Fruit fly (Drosophila melanogaster) whole organism, embryonic: ENCODE results near the gene ppk15.

ENCODE experiments used
- Awh ChIP-seq: fragments of 200-800 bp; sonication (Bioruptor generic); IDR thresholded peaks from 2 replicates; pipeline ENCODE4, ENCODE4 v1.3.6; 2022; ENCODE audit warnings: missing biosample characterization, missing genetic modification characterization
- CG12219 ChIP-seq: fragments of 200-800 bp; sonication (Bioruptor generic); optimal IDR thresholded peaks from 3 replicates; lab custom pipeline; 2018; ENCODE audit warnings: missing biosample characterization, mild to moderate bottlenecking, missing genetic modification characterization
- CG12391 ChIP-seq: fragments of 200-800 bp; sonication (Bioruptor generic); optimal IDR thresholded peaks from 3 replicates; lab custom pipeline; 2018; ENCODE audit warnings: missing biosample characterization, mild to moderate bottlenecking, missing genetic modification characterization, moderate library complexity
- CG13296 ChIP-seq: fragments of 200-800 bp; sonication (Bioruptor generic); optimal IDR thresholded peaks from 3 replicates; lab custom pipeline; 2018; ENCODE audit warnings: missing biosample characterization, mild to moderate bottlenecking, missing genetic modification characterization
- CG16779 ChIP-seq: fragments of 200-800 bp; sonication (Bioruptor generic); IDR thresholded peaks from 2 replicates; pipeline ENCODE4 v1.3.6; 2022; ENCODE audit warnings: missing biosample characterization, missing genetic modification characterization
- CG17361 ChIP-seq: fragments of 200-800 bp; sonication (Bioruptor generic); IDR thresholded peaks from 3 replicates; pipeline ENCODE4 v1.3.6; 2022; ENCODE audit warnings: missing biosample characterization, missing genetic modification characterization
- CG18476 ChIP-seq: fragments of 200-800 bp; sonication (Bioruptor generic); optimal IDR thresholded peaks from 2 replicates; lab custom pipeline; 2016; ENCODE audit warnings: missing biosample characterization, mild to moderate bottlenecking, missing genetic modification characterization
- CG31441 ChIP-seq: fragments of 200-800 bp; sonication (Bioruptor generic); IDR thresholded peaks from 2 replicates; pipeline ENCODE4 v1.3.6; 2022; ENCODE audit warnings: missing biosample characterization, missing genetic modification characterization
- CG3281 ChIP-seq: fragments of 200-800 bp; sonication (Bioruptor generic); optimal IDR thresholded peaks from 3 replicates; lab custom pipeline; 2017; ENCODE audit warnings: missing biosample characterization, mild to moderate bottlenecking, missing genetic modification characterization
- CG7839 ChIP-seq: fragments of 200-800 bp; sonication (Bioruptor generic); optimal IDR thresholded peaks from 3 replicates; lab custom pipeline; 2018; ENCODE audit warnings: missing biosample characterization, mild to moderate bottlenecking, missing genetic modification characterization, moderate library complexity
- Dbx ChIP-seq: fragments of 200-800 bp; sonication (Bioruptor generic); IDR thresholded peaks from 3 replicates; pipeline ENCODE4 v1.3.6; 2022; ENCODE audit warnings: missing biosample characterization, missing genetic modification characterization
- Dref ChIP-seq: fragments of 200-800 bp; sonication (Bioruptor generic); IDR thresholded peaks from 2 replicates; pipeline ENCODE4 v1.3.6; 2022; ENCODE audit warnings: missing biosample characterization, missing genetic modification characterization
- E2f1 ChIP-seq: fragments of 200-800 bp; sonication (Bioruptor generic); IDR thresholded peaks from 2 replicates; pipeline ENCODE4 v1.3.6; 2022; ENCODE audit warnings: missing biosample characterization, missing genetic modification characterization
- E2f2 ChIP-seq: fragments of 200-800 bp; sonication (Bioruptor generic); IDR thresholded peaks from 2 replicates; pipeline ENCODE4 v1.3.6; 2022; ENCODE audit warnings: missing biosample characterization, missing genetic modification characterization
- H2.0 ChIP-seq: fragments of 200-800 bp; sonication (Bioruptor generic); IDR thresholded peaks from 2 replicates; pipeline ENCODE4 v1.3.6; 2022; ENCODE audit warnings: missing biosample characterization, missing genetic modification characterization
- HLH3B ChIP-seq: fragments of 200-800 bp; sonication (Bioruptor generic); IDR thresholded peaks from 2 replicates; pipeline ENCODE4 v1.3.6; 2022; ENCODE audit warnings: missing biosample characterization, missing genetic modification characterization
- Hsf ChIP-seq: fragments of 200-800 bp; sonication (Bioruptor generic); optimal IDR thresholded peaks from 3 replicates; lab custom pipeline; 2016; ENCODE audit warnings: missing biosample characterization, missing genetic modification characterization
- MESR4 ChIP-seq: fragments of 200-800 bp; sonication (Bioruptor generic); optimal IDR thresholded peaks from 2 replicates; lab custom pipeline; 2018; ENCODE audit warnings: missing biosample characterization, mild to moderate bottlenecking, missing genetic modification characterization, moderate library complexity
- Max ChIP-seq: fragments of 200-800 bp; sonication (Bioruptor generic); optimal IDR thresholded peaks from 2 replicates; lab custom pipeline; 2016; ENCODE audit warnings: missing biosample characterization, mild to moderate bottlenecking, missing genetic modification characterization
- Mrtf ChIP-seq: fragments of 200-800 bp; sonication (Bioruptor generic); IDR thresholded peaks from 3 replicates; pipeline ENCODE4 v1.3.6; 2022; ENCODE audit warnings: missing biosample characterization, missing genetic modification characterization
- Myb ChIP-seq: fragments of 200-800 bp; sonication (Bioruptor generic); optimal IDR thresholded peaks from 2 replicates; lab custom pipeline; 2016; ENCODE audit warnings: missing biosample characterization, missing genetic modification characterization
- Ptx1 ChIP-seq: fragments of 200-800 bp; sonication (Bioruptor generic); IDR thresholded peaks from 2 replicates; pipeline ENCODE4 v1.3.6; 2022; ENCODE audit warnings: missing biosample characterization, missing genetic modification characterization
- Rfx ChIP-seq: fragments of 200-800 bp; sonication (Bioruptor generic); IDR thresholded peaks from 2 replicates; pipeline ENCODE4 v1.3.6; 2022; ENCODE audit warnings: missing biosample characterization, missing genetic modification characterization
- Six4 ChIP-seq: fragments of 200-800 bp; sonication (Bioruptor generic); optimal IDR thresholded peaks from 2 replicates; lab custom pipeline; 2016; ENCODE audit warnings: missing biosample characterization, missing genetic modification characterization
- Sox100B ChIP-seq: fragments of 200-800 bp; sonication (Bioruptor generic); optimal IDR thresholded peaks from 3 replicates; lab custom pipeline; 2018; ENCODE audit warnings: missing biosample characterization, mild to moderate bottlenecking, missing genetic modification characterization
- Xbp1 ChIP-seq: fragments of 200-800 bp; sonication (Bioruptor generic); optimal IDR thresholded peaks from 3 replicates; lab custom pipeline; 2016; ENCODE audit warnings: missing biosample characterization, mild to moderate bottlenecking, missing genetic modification characterization
- abd-A ChIP-seq: fragments of 200-800 bp; sonication (Bioruptor generic); optimal IDR thresholded peaks from 3 replicates; lab custom pipeline; 2019; ENCODE audit warnings: missing biosample characterization, mild to moderate bottlenecking, missing genetic modification characterization, moderate library complexity
- ase ChIP-seq: fragments of 200-800 bp; sonication (Bioruptor generic); IDR thresholded peaks from 3 replicates; pipeline ENCODE4 v1.3.6; 2022; ENCODE audit warnings: missing biosample characterization, missing genetic modification characterization
- az2 ChIP-seq: fragments of 200-800 bp; sonication (Bioruptor generic); optimal IDR thresholded peaks from 3 replicates; lab custom pipeline; 2016; ENCODE audit warnings: missing biosample characterization, missing genetic modification characterization
- bcd ChIP-seq: fragments of 200-800 bp; sonication (Bioruptor generic); optimal IDR thresholded peaks from 2 replicates; lab custom pipeline; 2017; ENCODE audit warnings: missing biosample characterization, mild to moderate bottlenecking, missing genetic modification characterization
- chm ChIP-seq: fragments of 200-800 bp; sonication (Bioruptor generic); IDR thresholded peaks from 2 replicates; pipeline ENCODE4 v1.3.6; 2022; ENCODE audit warnings: missing biosample characterization, missing genetic modification characterization
- cwo ChIP-seq: fragments of 200-800 bp; sonication (Bioruptor generic); optimal IDR thresholded peaks from 3 replicates; lab custom pipeline; 2017; ENCODE audit warnings: missing biosample characterization, missing genetic modification characterization, mild to moderate bottlenecking, moderate library complexity, missing genetic modification reagents
- dmrt99B ChIP-seq: fragments of 200-800 bp; sonication (Bioruptor generic); optimal IDR thresholded peaks from 2 replicates; lab custom pipeline; 2018; ENCODE audit warnings: missing biosample characterization, mild to moderate bottlenecking, missing genetic modification characterization, moderate library complexity
- dysf ChIP-seq: fragments of 200-800 bp; sonication (Bioruptor generic); IDR thresholded peaks from 3 replicates; pipeline ENCODE4 v1.3.6; 2022; ENCODE audit warnings: missing biosample characterization, missing genetic modification characterization
- ewg ChIP-seq: fragments of 200-800 bp; sonication (Bioruptor generic); optimal IDR thresholded peaks from 3 replicates; lab custom pipeline; 2017; ENCODE audit warnings: mild to moderate bottlenecking, missing biosample characterization, missing genetic modification reagents, missing genetic modification characterization
- fd96Cb ChIP-seq: fragments of 200-800 bp; sonication (Bioruptor generic); optimal IDR thresholded peaks from 2 replicates; lab custom pipeline; 2018; ENCODE audit warnings: missing biosample characterization, mild to moderate bottlenecking, missing genetic modification characterization, moderate library complexity
- gem ChIP-seq: fragments of 200-800 bp; sonication (Bioruptor generic); optimal IDR thresholded peaks from 2 replicates; lab custom pipeline; 2019; ENCODE audit warnings: missing biosample characterization, mild to moderate bottlenecking, missing genetic modification characterization, moderate library complexity
- gsb ChIP-seq: fragments of 200-800 bp; sonication (Bioruptor generic); IDR thresholded peaks from 2 replicates; pipeline ENCODE4 v1.3.6; 2022; ENCODE audit warnings: missing biosample characterization, missing genetic modification characterization
- gsb-n ChIP-seq: fragments of 200-800 bp; sonication (Bioruptor generic); optimal IDR thresholded peaks from 3 replicates; lab custom pipeline; 2018; ENCODE audit warnings: missing biosample characterization, mild to moderate bottlenecking, missing genetic modification characterization
- pan ChIP-seq, 4 experiments: fragments of >200 bp in 3 of 4; fragments of 200-800 bp in 1 of 4; sonication (Bioruptor generic) in 1 of 4; optimal IDR thresholded peaks in 3 of 4; IDR thresholded peaks in 1 of 4; 2 replicates each; pipeline versions ENCODE4 v1.3.6 to Lab custom; 2017 to 2022; ENCODE audit warnings: missing biosample characterization in 2 of 4, missing genetic modification characterization in 2 of 4, mixed read lengths in 1 of 4
- pnt ChIP-seq: fragments of 200-800 bp; sonication (Bioruptor generic); optimal IDR thresholded peaks from 3 replicates; lab custom pipeline; 2016; ENCODE audit warnings: missing biosample characterization, missing genetic modification characterization
- sqz ChIP-seq: fragments of 200-800 bp; sonication (Bioruptor generic); optimal IDR thresholded peaks from 3 replicates; lab custom pipeline; 2018; ENCODE audit warnings: missing biosample characterization, mild to moderate bottlenecking, missing genetic modification characterization
- sug ChIP-seq: fragments of 200-800 bp; optimal IDR thresholded peaks from 2 replicates; lab custom pipeline; 2019; ENCODE audit warnings: missing biosample characterization, mild to moderate bottlenecking, missing genetic modification characterization, moderate library complexity
- ttk ChIP-seq: fragments of 200-800 bp; sonication (Bioruptor generic); IDR thresholded peaks from 2 replicates; pipeline ENCODE4 v2.1.2; 2022; ENCODE audit warnings: missing biosample characterization, missing genetic modification characterization
- twi ChIP-seq: fragments of 200-800 bp; optimal IDR thresholded peaks from 2 replicates; lab custom pipeline; 2019; ENCODE audit warnings: missing biosample characterization, mild to moderate bottlenecking, missing genetic modification characterization, moderate library complexity
- vfl ChIP-seq: fragments of 200-800 bp; sonication (Bioruptor generic); optimal IDR thresholded peaks from 2 replicates; lab custom pipeline; 2016; ENCODE audit warnings: missing biosample characterization, missing genetic modification characterization

Gene ppk15

dm6 chr3R:26409780-26410179, 6.3 kb upstream of the ppk15 start (continued):
- TF ChIP-seq CG16779 (GFP tag; lab: Robert Waterston, UW) (no peak), chm (GFP tag; lab: Robert Waterston, UW) (no peak), sug (tag; lab: Kevin White, UChicago) (no peak), Dbx (GFP tag; lab: Robert Waterston, UW) (no peak), CG31441 (GFP tag; lab: Robert Waterston, UW) (peak; percentile 34; the same call in 1 of the 2 replicates), Rfx (GFP tag; lab: Robert Waterston, UW) (0 out of 2 replicates have a peak, but pooled peaks have one; percentile 21), Mrtf (GFP tag; lab: Robert Waterston, UW) (peak; percentile 41; the same call in 1 of the 3 replicates), CG3281 (GFP tag; lab: Kevin White, UChicago) (peak; percentile 0), Max (GFP tag; lab: Kevin White, UChicago) (no peak), az2 (GFP tag; lab: Kevin White, UChicago) (no peak), ewg (GFP tag; lab: Kevin White, UChicago) (no peak), dmrt99B (peak; percentile 71), E2f2 (GFP tag; lab: Robert Waterston, UW) (no peak), E2f1 (GFP tag; lab: Robert Waterston, UW) (peak; percentile 45; the same call in 1 of the 2 replicates), pnt (no peak), ttk (GFP tag; lab: Robert Waterston, UW) (peak; percentile 53), Dref (GFP tag; lab: Robert Waterston, UW) (no peak), Xbp1 (GFP tag; lab: Kevin White, UChicago) (no peak), dysf (GFP tag; lab: Robert Waterston, UW) (peak; percentile 71; the same call in 2 of the 3 replicates), HLH3B (peak; percentile 61; the same call in 1 of the 2 replicates), Sox100B (GFP tag; lab: Kevin White, UChicago) (peak; percentile 23), Awh (GFP tag; lab: Robert Waterston, UW) (no peak), Six4 (GFP tag; lab: Kevin White, UChicago) (no peak), vfl (GFP tag; lab: Kevin White, UChicago) (no peak), CG13296 (GFP tag; lab: Kevin White, UChicago) (peak; percentile 38), CG17361 (GFP tag; lab: Robert Waterston, UW) (no peak; the same call in 2 of the 3 replicates), twi (tag; lab: Kevin White, UChicago) (no peak), sqz (GFP tag; lab: Kevin White, UChicago) (no peak), CG7839 (tag; lab: Kevin White, UChicago) (peak; percentile 67), MESR4 (no peak), bcd (peak; percentile 3), abd-A (tag; lab: Kevin White, UChicago) (no peak), CG12219 (no peak), ase (GFP tag; lab: Robert Waterston, UW) (peak; percentile 47; the same call in 1 of the 3 replicates), pan (optimal IDR thresholded peaks at IDR 0.05; lab: Kevin White, UChicago) (no peak), pan (GFP tag; optimal IDR thresholded peaks at IDR 0.05 in 1 of 2, IDR thresholded peaks at IDR 0.05 in 1 of 2) (peak in 1 of 2 experiments; percentile 50), cwo (GFP tag; lab: Kevin White, UChicago) (peak; percentile 18), H2.0 (GFP tag; lab: Robert Waterston, UW) (no peak), gsb (GFP tag; lab: Robert Waterston, UW) (peak; percentile 43; the same call in 1 of the 2 replicates), Ptx1 (GFP tag; lab: Robert Waterston, UW) (peak; percentile 62), fd96Cb (tag; lab: Kevin White, UChicago) (peak; percentile 15), gsb-n (no peak), CG12391 (no peak), Myb (GFP tag; lab: Kevin White, UChicago) (no peak), Hsf (no peak), gem (tag; lab: Kevin White, UChicago) (peak; percentile 37), CG18476 (GFP tag; lab: Kevin White, UChicago) (no peak)
